Worm (Caenorhabditis elegans): ENCODE results near the gene fbxc-29.

ce11 chrII:961961-962360 is 46.1 kb downstream of the fbxc-29 start, which contains the start of gene C32B5.13:
- TF ChIP-seq ama-1 (optimal IDR thresholded peaks at IDR 0.05) (no peak), fkh-10 (GFP tag; optimal IDR thresholded peaks at IDR 0.05) (no peak), nhr-77 (tag; optimal IDR thresholded peaks at IDR 0.05) (no peak), ceh-82 (tag; optimal IDR thresholded peaks at IDR 0.05) (no peak), lsy-2 (tag; optimal IDR thresholded peaks at IDR 0.05) (no peak)
